Worm (Caenorhabditis elegans) whole organism, L4 larva: ENCODE measurements around the gene tat-3.

Experiments used
- F26F4.8 ChIP-seq: fragments of 200-800 bp; sonication (Bioruptor generic); conservative IDR thresholded peaks from 2 replicates; pipeline ENCODE4 v1.3.6; 2022; ENCODE audit warnings: missing genetic modification characterization, missing compliant biosample characterization
- F37D6.2 ChIP-seq: sonication (generic microtip); optimal IDR thresholded peaks from 2 replicates; lab custom pipeline; 2016; ENCODE audit warnings: mild to moderate bottlenecking, missing genetic modification characterization, missing compliant biosample characterization
- F44E2.7 ChIP-seq: fragments of 200-800 bp; sonication (Bioruptor generic); IDR thresholded peaks from 2 replicates; pipeline ENCODE4 v2.1.2; 2022; ENCODE audit warnings: missing genetic modification characterization, missing compliant biosample characterization
- R02D3.7 ChIP-seq: fragments of 150-350 bp; sonication (generic microtip); optimal IDR thresholded peaks from 3 replicates; lab custom pipeline; 2014; ENCODE audit warnings: missing biosample characterization, missing genetic modification characterization
- T20F7.1 ChIP-seq: fragments of 200-800 bp; sonication (Bioruptor generic); optimal IDR thresholded peaks from 2 replicates; lab custom pipeline; 2018; ENCODE audit warnings: mild to moderate bottlenecking, missing genetic modification characterization, missing compliant biosample characterization
- T26A8.4 ChIP-seq: fragments of 200-800 bp; sonication (Bioruptor generic); IDR thresholded peaks from 2 replicates; pipeline ENCODE4 v1.3.6; 2022; ENCODE audit warnings: missing genetic modification characterization, missing compliant biosample characterization
- Y48G9A.11 ChIP-seq: fragments of 200-800 bp; sonication (Bioruptor generic); IDR thresholded peaks from 2 replicates; pipeline ENCODE4 v1.3.6; 2022; ENCODE audit warnings: missing genetic modification reagents, missing genetic modification characterization, missing compliant biosample characterization
- Y5F2A.4 ChIP-seq: fragments of 200-800 bp; sonication (Bioruptor generic); optimal IDR thresholded peaks from 2 replicates; lab custom pipeline; 2018; ENCODE audit warnings: mild to moderate bottlenecking, missing genetic modification characterization, missing compliant biosample characterization
- aly-2 ChIP-seq: sonication (generic microtip); optimal IDR thresholded peaks from 2 replicates; lab custom pipeline; 2018; ENCODE audit warnings: missing biosample characterization, missing genetic modification characterization
- ama-1 ChIP-seq: fragments of 150-350 bp; optimal IDR thresholded peaks from 2 replicates; lab custom pipeline; 2014; ENCODE audit warnings: inconsistent platforms, mixed read lengths
- arid-1 ChIP-seq: fragments of 200-800 bp; sonication (Bioruptor generic); conservative IDR thresholded peaks from 2 replicates; pipeline ENCODE4 v1.3.6; 2022; ENCODE audit warnings: missing genetic modification reagents, missing genetic modification characterization, missing compliant biosample characterization
- attf-4 ChIP-seq: sonication (generic microtip); optimal IDR thresholded peaks from 3 replicates; lab custom pipeline; 2017; ENCODE audit warnings: missing biosample characterization, missing genetic modification characterization
- ceh-44 ChIP-seq: fragments of 200-800 bp; sonication (Bioruptor generic); IDR thresholded peaks from 2 replicates; pipeline ENCODE4 v1.3.6; 2022; ENCODE audit warnings: missing genetic modification reagents, missing genetic modification characterization, missing compliant biosample characterization
- ces-1 ChIP-seq: fragments of 150-350 bp; sonication (generic microtip); optimal IDR thresholded peaks from 4 replicates; lab custom pipeline; 2014; ENCODE audit warnings: missing biosample characterization, missing genetic modification reagents, missing genetic modification characterization
- daf-12 ChIP-seq: fragments of 150-350 bp; optimal IDR thresholded peaks from 2 replicates; lab custom pipeline; 2014; ENCODE audit warnings: missing biosample characterization, missing genetic modification reagents, missing genetic modification characterization
- daf-16 ChIP-seq, 3 experiments: sonication (generic microtip); optimal IDR thresholded peaks; 2 replicates each; lab custom pipeline; 2016 to 2017; ENCODE audit warnings: missing genetic modification characterization in 3 of 3, missing genetic modification reagents in 3 of 3, mild to moderate bottlenecking in 2 of 3, missing compliant biosample characterization in 2 of 3, missing biosample characterization in 1 of 3, moderate library complexity in 1 of 3
- dmd-6 ChIP-seq: fragments of 200-800 bp; sonication (Bioruptor generic); IDR thresholded peaks from 2 replicates; pipeline ENCODE4 v1.3.6; 2022; ENCODE audit warnings: missing genetic modification reagents, missing genetic modification characterization, missing compliant biosample characterization
- dmd-8 ChIP-seq: fragments of 200-800 bp; sonication (Bioruptor generic); IDR thresholded peaks from 2 replicates; pipeline ENCODE4 v1.3.6; 2022; ENCODE audit warnings: missing genetic modification characterization, missing compliant biosample characterization
- dve-1 ChIP-seq: sonication (generic microtip); optimal IDR thresholded peaks from 2 replicates; lab custom pipeline; 2017; ENCODE audit warnings: antibody characterized with exemption, mild to moderate bottlenecking, missing genetic modification characterization, missing compliant biosample characterization; ENCODE audit not compliant: insufficient read depth
- egl-43 ChIP-seq: fragments of 200-800 bp; sonication (Bioruptor generic); IDR thresholded peaks from 2 replicates; pipeline ENCODE4 v1.3.6; 2022; ENCODE audit warnings: missing genetic modification reagents, missing genetic modification characterization, missing compliant biosample characterization
- fkh-10 ChIP-seq: fragments of 150-350 bp; optimal IDR thresholded peaks from 2 replicates; lab custom pipeline; 2014; ENCODE audit warnings: missing biosample characterization, missing genetic modification reagents, missing genetic modification characterization
- gei-8 ChIP-seq: fragments of 200-800 bp; sonication (Bioruptor generic); optimal IDR thresholded peaks from 2 replicates; lab custom pipeline; 2018; ENCODE audit warnings: mild to moderate bottlenecking, missing genetic modification characterization, missing compliant biosample characterization
- hif-1 ChIP-seq, 2 experiments: sonication (generic microtip); optimal IDR thresholded peaks; 2 replicates each; lab custom pipeline; 2016 to 2017; ENCODE audit warnings: missing compliant biosample characterization in 2 of 2, missing genetic modification characterization in 2 of 2, missing genetic modification reagents in 2 of 2, missing genotype in 2 of 2, mild to moderate bottlenecking in 1 of 2
- hlh-11 ChIP-seq: fragments of 200-800 bp; sonication (Bioruptor generic); optimal IDR thresholded peaks from 2 replicates; lab custom pipeline; 2018; ENCODE audit warnings: mild to moderate bottlenecking, missing genetic modification characterization, missing compliant biosample characterization
- hlh-30 ChIP-seq: sonication (generic microtip); optimal IDR thresholded peaks from 2 replicates; lab custom pipeline; 2017; ENCODE audit warnings: antibody characterized with exemption, mild to moderate bottlenecking, missing genetic modification characterization, missing compliant biosample characterization; ENCODE audit not compliant: insufficient read depth
- hmg-1.1 ChIP-seq: fragments of 200-800 bp; sonication (Bioruptor generic); IDR thresholded peaks from 2 replicates; pipeline ENCODE4 v1.3.6; 2022; ENCODE audit warnings: missing genetic modification reagents, missing genetic modification characterization, missing compliant biosample characterization
- jun-1 ChIP-seq: fragments of 150-350 bp; optimal IDR thresholded peaks from 2 replicates; lab custom pipeline; 2014; ENCODE audit warnings: missing biosample characterization, missing genetic modification reagents, missing genetic modification characterization
- lin-39 ChIP-seq: fragments of 150-350 bp; optimal IDR thresholded peaks from 2 replicates; lab custom pipeline; 2014; ENCODE audit warnings: missing biosample characterization, missing genetic modification reagents, missing genetic modification characterization
- lsy-2 ChIP-seq, 2 experiments: fragments of 150-350 bp in 1 of 2; sonication (generic microtip) in 1 of 2; optimal IDR thresholded peaks; 2 replicates each; lab custom pipeline; 2014 to 2017; ENCODE audit warnings: missing biosample characterization in 2 of 2, missing genetic modification characterization in 2 of 2
- madf-9 ChIP-seq: fragments of 200-800 bp; sonication (Bioruptor generic); conservative IDR thresholded peaks from 2 replicates; pipeline ENCODE4 v1.3.6; 2022; ENCODE audit warnings: missing genetic modification reagents, missing genetic modification characterization, missing compliant biosample characterization
- mxl-2 ChIP-seq: fragments of 200-800 bp; sonication (Bioruptor generic); conservative IDR thresholded peaks from 2 replicates; pipeline ENCODE4 v1.3.6; 2022; ENCODE audit warnings: missing genetic modification reagents, missing genetic modification characterization, missing compliant biosample characterization
- mxl-3 ChIP-seq: fragments of 200-800 bp; sonication (Bioruptor generic); optimal IDR thresholded peaks from 2 replicates; lab custom pipeline; 2018; ENCODE audit warnings: mild to moderate bottlenecking, missing genetic modification characterization, missing compliant biosample characterization
- nhr-102 ChIP-seq: sonication (generic microtip); optimal IDR thresholded peaks from 2 replicates; lab custom pipeline; 2016; ENCODE audit warnings: mild to moderate bottlenecking, missing genetic modification characterization, moderate library complexity, missing compliant biosample characterization
- nhr-11 ChIP-seq: fragments of 150-350 bp; optimal IDR thresholded peaks from 2 replicates; lab custom pipeline; 2014; ENCODE audit warnings: missing biosample characterization, missing genetic modification characterization
- nhr-25 ChIP-seq: sonication (generic microtip); optimal IDR thresholded peaks from 2 replicates; lab custom pipeline; 2017; ENCODE audit warnings: missing genetic modification characterization, mild to moderate bottlenecking, missing compliant biosample characterization, antibody characterized with exemption, moderate library complexity, borderline replicate concordance; ENCODE audit not compliant: insufficient read depth
- nhr-48 ChIP-seq: sonication (generic microtip); optimal IDR thresholded peaks from 2 replicates; lab custom pipeline; 2016; ENCODE audit warnings: mild to moderate bottlenecking, missing genetic modification characterization, missing compliant biosample characterization
- nhr-6 ChIP-seq: fragments of 150-350 bp; optimal IDR thresholded peaks from 2 replicates; lab custom pipeline; 2014; ENCODE audit warnings: missing biosample characterization, missing genetic modification characterization
- pha-4 ChIP-seq, 2 experiments: fragments of 150-350 bp in 1 of 2; fragments of 200-800 bp in 1 of 2; sonication (Bioruptor generic) in 1 of 2; IDR thresholded peaks in 1 of 2; optimal IDR thresholded peaks in 1 of 2; 2 replicates each; pipeline versions ENCODE4 v1.3.6 to Lab custom; 2014 to 2022; ENCODE audit warnings: missing genetic modification characterization in 2 of 2, missing genetic modification reagents in 2 of 2, missing biosample characterization in 1 of 2, missing compliant biosample characterization in 1 of 2
- php-3 ChIP-seq: fragments of 200-800 bp; sonication (Bioruptor generic); IDR thresholded peaks from 2 replicates; pipeline ENCODE4 v1.3.6; 2022; ENCODE audit warnings: missing genetic modification reagents, missing genetic modification characterization, missing compliant biosample characterization
- pqm-1 ChIP-seq: sonication (generic microtip); optimal IDR thresholded peaks from 2 replicates; lab custom pipeline; 2017; ENCODE audit warnings: missing biosample characterization, missing genetic modification characterization
- rbr-2 ChIP-seq: sonication (generic microtip); optimal IDR thresholded peaks from 2 replicates; lab custom pipeline; 2016; ENCODE audit warnings: missing genotype, missing genetic modification characterization, missing compliant biosample characterization
- set-16 ChIP-seq: fragments of 200-800 bp; sonication (Bioruptor generic); IDR thresholded peaks from 2 replicates; pipeline ENCODE4 v1.3.6; 2022; ENCODE audit warnings: missing genetic modification reagents, missing genetic modification characterization, missing compliant biosample characterization
- spr-1 ChIP-seq: sonication (generic microtip); optimal IDR thresholded peaks from 2 replicates; lab custom pipeline; 2016; ENCODE audit warnings: mild to moderate bottlenecking, missing genetic modification characterization, missing compliant biosample characterization
- unc-62 ChIP-seq, 3 experiments: fragments of 150-350 bp in 1 of 3; sonication (generic microtip); optimal IDR thresholded peaks in 2 of 3; peaks in 1 of 3; 1 replicate in 1 of 3; 2 replicates in 2 of 3; lab custom pipeline; 2014 to 2017; ENCODE audit warnings: missing biosample characterization in 3 of 3, missing genetic modification characterization in 3 of 3, missing genetic modification reagents in 3 of 3, missing genotype in 1 of 3
- vab-7 ChIP-seq: fragments of 200-800 bp; sonication (Bioruptor generic); IDR thresholded peaks from 2 replicates; pipeline ENCODE4 v1.3.6; 2022; ENCODE audit warnings: missing genetic modification reagents, missing genetic modification characterization, missing compliant biosample characterization
- zfp-2 ChIP-seq: sonication (generic microtip); optimal IDR thresholded peaks from 2 replicates; lab custom pipeline; 2016; ENCODE audit warnings: mild to moderate bottlenecking, missing genetic modification characterization, missing compliant biosample characterization
- zfp-3 ChIP-seq: fragments of 200-800 bp; sonication (Bioruptor generic); conservative IDR thresholded peaks from 2 replicates; pipeline ENCODE4 v1.3.6; 2022; ENCODE audit warnings: missing genetic modification reagents, missing genetic modification characterization, missing compliant biosample characterization
- zip-11 ChIP-seq: fragments of 200-800 bp; sonication (Bioruptor generic); IDR thresholded peaks from 2 replicates; pipeline ENCODE4 v1.3.6; 2022; ENCODE audit warnings: missing genetic modification characterization, missing compliant biosample characterization

tat-3 gene

DNA sequence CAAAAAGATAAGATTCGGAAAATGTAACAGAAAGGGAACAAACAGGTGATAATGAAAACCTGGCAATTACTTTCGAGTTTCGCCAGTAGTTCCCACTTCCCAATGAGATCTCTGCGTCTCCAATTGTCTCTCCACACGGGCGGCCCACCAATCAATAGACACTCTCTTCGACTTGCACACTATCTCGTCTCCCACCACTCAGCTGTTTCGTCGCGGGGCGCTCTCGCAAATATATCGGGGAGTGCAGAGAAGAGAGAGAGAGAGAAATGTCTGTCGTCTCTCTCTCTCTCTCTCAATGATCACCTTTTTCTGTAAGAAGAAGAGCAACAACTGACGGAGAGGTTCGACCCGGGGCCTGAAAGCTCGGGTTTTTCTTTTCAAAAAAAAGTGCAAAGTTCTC is 10.3 kb downstream of the tat-3 start:
- TF ChIP-seq php-3 (peak; percentile 84), T20F7.1 (GFP tag; lab: Kevin White, UChicago) (peak; percentile 38), aly-2 (tag; lab: Kevin White, UChicago) (no peak), daf-16 (GFP tag; optimal IDR thresholded peaks at IDR 0.05; lab: Kevin White, UChicago) (peak in 1 of 2 experiments; percentile 93), daf-16 (tag; optimal IDR thresholded peaks at IDR 0.05; lab: Kevin White, UChicago) (peak; percentile 95), dmd-8 (no peak), T26A8.4 (GFP tag; lab: Robert Waterston, UW) (peak; percentile 79), ceh-44 (GFP tag; lab: Robert Waterston, UW) (no peak), hif-1 (tag; optimal IDR thresholded peaks at IDR 0.05; lab: Kevin White, UChicago) (peak in 1 of 2 experiments; percentile 90), ces-1 (GFP tag; lab: Kevin White, UChicago) (no peak), mxl-2 (GFP tag; lab: Robert Waterston, UW) (no peak), unc-62 (GFP tag; optimal IDR thresholded peaks at IDR 0.05 in 1 of 2; lab: Kevin White, UChicago) (no peak), unc-62 (tag; optimal IDR thresholded peaks at IDR 0.05; lab: Kevin White, UChicago) (no peak), rbr-2 (tag; lab: Kevin White, UChicago) (peak; percentile 83), F26F4.8 (GFP tag; lab: Robert Waterston, UW) (no peak), spr-1 (tag; lab: Kevin White, UChicago) (peak; percentile 32), zfp-3 (GFP tag; lab: Robert Waterston, UW) (peak; percentile 68; the same call in 1 of the 2 replicates), mxl-3 (GFP tag; lab: Kevin White, UChicago) (peak; percentile 87), lsy-2 (tag; optimal IDR thresholded peaks at IDR 0.05; lab: Kevin White, UChicago) (peak; percentile 51 to 81), gei-8 (GFP tag; lab: Kevin White, UChicago) (peak; percentile 57), Y48G9A.11 (GFP tag; lab: Robert Waterston, UW) (no peak), attf-4 (tag; lab: Kevin White, UChicago) (no peak), pha-4 (GFP tag; IDR thresholded peaks at IDR 0.05; lab: Robert Waterston, UW) (peak; percentile 50; the same call in 1 of the 2 replicates), pha-4 (tag; optimal IDR thresholded peaks at IDR 0.05; lab: Kevin White, UChicago) (peak; percentile 38), nhr-102 (peak; percentile 69), nhr-25 (tag; lab: Kevin White, UChicago) (peak; percentile 56), fkh-10 (GFP tag; lab: Kevin White, UChicago) (peak; percentile 36), dmd-6 (GFP tag; lab: Robert Waterston, UW) (peak; percentile 94), arid-1 (GFP tag; lab: Robert Waterston, UW) (peak; percentile 68; the same call in 1 of the 2 replicates), F37D6.2 (tag; lab: Kevin White, UChicago) (peak; percentile 43), pqm-1 (tag; lab: Kevin White, UChicago) (peak; percentile 19), jun-1 (tag; lab: Kevin White, UChicago) (peak; percentile 17), dve-1 (tag; lab: Kevin White, UChicago) (peak; percentile 90), hlh-30 (tag; lab: Kevin White, UChicago) (peak; percentile 89), nhr-11 (peak; percentile 76), R02D3.7 (tag; lab: Kevin White, UChicago) (no peak), zfp-2 (tag; lab: Kevin White, UChicago) (no peak), set-16 (peak; percentile 74), hmg-1.1 (GFP tag; lab: Robert Waterston, UW) (peak; percentile 93), hlh-11 (tag; lab: Kevin White, UChicago) (peak; percentile 100), nhr-48 (tag; lab: Kevin White, UChicago) (peak; percentile 80), zip-11 (GFP tag; lab: Robert Waterston, UW) (no peak), vab-7 (GFP tag; lab: Robert Waterston, UW) (0 out of 2 replicates have a peak, but pooled peaks have one; percentile 23), F44E2.7 (GFP tag; lab: Robert Waterston, UW) (no peak), daf-12 (tag; lab: Kevin White, UChicago) (no peak), ama-1 (lab: Kevin White, UChicago) (peak; percentile 29), nhr-6 (peak; percentile 17), madf-9 (GFP tag; lab: Robert Waterston, UW) (peak; percentile 54; the same call in 1 of the 2 replicates), egl-43 (GFP tag; lab: Robert Waterston, UW) (peak; percentile 79), Y5F2A.4 (peak; percentile 24), lin-39 (no peak)
